Fruit fly (Drosophila melanogaster) whole organism: ENCODE data around the gene Mlp84B.

Source experiments
- CG8478 ChIP-seq: fragments of >200 bp; optimal IDR thresholded peaks from 2 replicates; lab custom pipeline; 2018; ENCODE audit warnings: inconsistent platforms
- Dll ChIP-seq: fragments of >200 bp; optimal IDR thresholded peaks from 2 replicates; lab custom pipeline; 2017
- EcR ChIP-seq, 2 experiments: fragments of >200 bp; optimal IDR thresholded peaks; 2 replicates each; lab custom pipeline; 2017; ENCODE audit warnings: missing biosample characterization in 2 of 2, missing genetic modification characterization in 2 of 2, missing genetic modification reagents in 2 of 2
- pan ChIP-seq: fragments of >200 bp; optimal IDR thresholded peaks from 2 replicates; lab custom pipeline; 2017
- psq ChIP-seq: fragments of >200 bp; optimal IDR thresholded peaks from 2 replicates; lab custom pipeline; 2017
- usp ChIP-seq: fragments of >200 bp; optimal IDR thresholded peaks from 2 replicates; lab custom pipeline; 2017; ENCODE audit warnings: missing biosample characterization, missing genetic modification characterization, mixed read lengths

Mlp84B gene

dm6 chr3R:7138058-7138457 is 20.5 kb upstream of the Mlp84B start:
- no peak for TF ChIP-seq Dll
- TF ChIP-seq EcR (GFP tag; optimal IDR thresholded peaks at IDR 0.05; lab: Kevin White, UChicago): no peak
- TF ChIP-seq usp (GFP tag; lab: Kevin White, UChicago): no peak
- TF ChIP-seq CG8478 (lab: Kevin White, UChicago): no peak
- TF ChIP-seq psq (lab: Kevin White, UChicago): no peak
- no peak for TF ChIP-seq pan (lab: Kevin White, UChicago)

- TF ChIP-seq CG8478 (lab: Kevin White, UChicago) (no peak), usp (GFP tag; lab: Kevin White, UChicago) (no peak), psq (lab: Kevin White, UChicago) (no peak), pan (lab: Kevin White, UChicago) (no peak), EcR (GFP tag; optimal IDR thresholded peaks at IDR 0.05; lab: Kevin White, UChicago) (no peak)
Measured at dm6 chr3R:7137207-7137606, 19.7 kb upstream of the Mlp84B start.

DNA sequence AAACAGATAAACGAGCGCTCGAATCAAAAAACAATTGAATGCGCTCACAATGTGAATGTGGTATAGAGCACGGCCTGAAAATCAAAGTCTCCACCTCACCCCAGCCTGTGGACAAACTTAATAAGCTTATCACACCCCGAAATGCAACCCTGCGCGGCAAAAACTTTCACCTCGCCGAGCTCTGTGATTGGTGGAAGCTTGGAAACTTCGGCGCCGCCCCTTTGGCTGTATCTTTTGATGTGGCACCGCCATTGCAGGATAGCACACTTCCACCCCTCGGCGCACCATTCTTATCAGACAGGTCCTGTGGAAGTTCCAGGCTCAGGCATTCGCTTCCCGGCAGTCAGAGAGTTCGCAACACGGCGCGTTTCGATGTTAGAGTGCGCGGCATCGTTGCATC is 18.3 kb upstream of the Mlp84B start, which contains the start of gene Fer1:
Gene Fer1, plus strand, starts transcription at position 326 of the 400 bp plus-strand sequence.
- no peak for TF ChIP-seq Dll
- no peak for TF ChIP-seq EcR (GFP tag; optimal IDR thresholded peaks at IDR 0.05; lab: Kevin White, UChicago)
- no peak for TF ChIP-seq CG8478 (lab: Kevin White, UChicago)
- TF ChIP-seq pan (lab: Kevin White, UChicago): no peak
- no peak for TF ChIP-seq usp (GFP tag; lab: Kevin White, UChicago)
- TF ChIP-seq psq (lab: Kevin White, UChicago): no peak

- no peak for TF ChIP-seq pan (lab: Kevin White, UChicago)
- TF ChIP-seq CG8478 (lab: Kevin White, UChicago): no peak
- no peak for TF ChIP-seq usp (GFP tag; lab: Kevin White, UChicago)
- TF ChIP-seq psq (lab: Kevin White, UChicago): no peak
- no peak for TF ChIP-seq Dll
- no peak for TF ChIP-seq EcR (GFP tag; optimal IDR thresholded peaks at IDR 0.05; lab: Kevin White, UChicago)
Measured at dm6 chr3R:7134715-7135505, 17.4 kb upstream of the Mlp84B start.

- no peak for TF ChIP-seq pan (lab: Kevin White, UChicago)
- TF ChIP-seq Dll: no peak
- no peak for TF ChIP-seq psq (lab: Kevin White, UChicago)
- TF ChIP-seq EcR (GFP tag; optimal IDR thresholded peaks at IDR 0.05; lab: Kevin White, UChicago): no peak
- TF ChIP-seq CG8478 (lab: Kevin White, UChicago): no peak
- no peak for TF ChIP-seq usp (GFP tag; lab: Kevin White, UChicago)
Measured at dm6 chr3R:7131260-7131659, 13.7 kb upstream of the Mlp84B start, which contains the start of gene CG31493. Gene CG31493 (plus strand): TSS chr3R:7131560.

DNA sequence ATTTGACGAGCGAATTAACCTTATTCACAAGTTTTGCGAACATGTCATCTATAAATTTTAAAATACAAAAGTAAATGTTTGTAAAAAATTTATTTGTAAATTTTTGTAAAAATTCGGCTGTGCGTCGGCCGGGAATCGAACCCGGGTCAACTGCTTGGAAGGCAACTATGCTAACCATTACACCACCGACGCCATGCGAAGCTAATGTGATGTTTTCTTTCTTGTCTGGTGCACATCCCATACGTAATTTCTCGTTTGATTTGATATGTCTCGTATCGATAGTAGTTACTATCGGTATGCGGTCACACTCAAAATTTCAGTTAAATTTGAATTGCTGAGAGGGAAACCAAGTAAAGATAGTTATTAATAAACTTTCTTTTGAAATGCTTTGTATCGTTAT is 13.3 kb upstream of the Mlp84B start:
- no peak for TF ChIP-seq pan (lab: Kevin White, UChicago)
- no peak for TF ChIP-seq psq (lab: Kevin White, UChicago)
- TF ChIP-seq usp (GFP tag; lab: Kevin White, UChicago): no peak
- no peak for TF ChIP-seq Dll
- no peak for TF ChIP-seq EcR (GFP tag; optimal IDR thresholded peaks at IDR 0.05; lab: Kevin White, UChicago)
- TF ChIP-seq CG8478 (lab: Kevin White, UChicago): no peak

dm6 chr3R:7129280-7130069 is 11.9 kb upstream of the Mlp84B start, which contains the start of gene CG31248:
Gene CG31248 (plus strand): TSS chr3R:7129320.
- TF ChIP-seq EcR (GFP tag; optimal IDR thresholded peaks at IDR 0.05; lab: Kevin White, UChicago) (no peak), CG8478 (lab: Kevin White, UChicago) (no peak), usp (GFP tag; lab: Kevin White, UChicago) (no peak), Dll (no peak), psq (lab: Kevin White, UChicago) (no peak), pan (lab: Kevin White, UChicago) (no peak)

dm6 chr3R:7127966-7128365 is 10.4 kb upstream of the Mlp84B start, which contains the start of gene CG10068:
Gene CG10068 (minus strand): TSS chr3R:7128027.
- TF ChIP-seq usp (GFP tag; lab: Kevin White, UChicago) (no peak), EcR (GFP tag; optimal IDR thresholded peaks at IDR 0.05; lab: Kevin White, UChicago) (no peak), Dll (no peak), pan (lab: Kevin White, UChicago) (no peak), psq (lab: Kevin White, UChicago) (no peak), CG8478 (lab: Kevin White, UChicago) (no peak)

DNA sequence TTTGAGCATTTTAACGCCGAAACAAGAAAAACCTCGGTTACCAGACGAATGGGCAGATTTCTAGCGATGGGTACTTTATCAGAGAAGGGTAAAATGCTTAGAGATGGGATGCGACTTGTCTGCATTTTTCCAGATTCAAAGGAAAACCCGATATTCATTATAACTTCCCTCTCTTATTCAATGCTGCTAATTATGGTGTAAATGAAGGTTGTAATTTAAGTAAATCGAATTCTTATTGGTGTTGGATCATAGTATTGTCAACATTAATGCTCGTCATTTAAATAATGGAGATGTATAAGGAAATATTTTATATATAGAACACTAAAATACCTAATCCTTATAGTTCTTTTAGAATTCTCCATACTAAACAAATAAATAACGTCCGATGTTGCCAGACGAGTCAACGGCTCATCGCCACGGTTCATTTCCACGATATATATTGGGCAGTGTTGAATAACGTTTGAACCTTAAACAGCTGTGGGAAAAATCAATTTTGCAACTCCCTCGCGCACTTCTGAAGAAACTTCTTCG is 6.6 kb upstream of the Mlp84B start, which contains the start of the genes Alh and CG10098:
Gene Alh, minus strand, starts transcription at position 77 of the 531 bp plus-strand sequence.
Gene CG10098, plus strand, starts transcription at position 440 of the 531 bp plus-strand sequence.
- TF ChIP-seq CG8478 (lab: Kevin White, UChicago) (no peak), Dll (no peak), usp (GFP tag; lab: Kevin White, UChicago) (no peak), psq (lab: Kevin White, UChicago) (no peak), EcR (GFP tag; optimal IDR thresholded peaks at IDR 0.05; lab: Kevin White, UChicago) (no peak), pan (lab: Kevin White, UChicago) (no peak)

DNA sequence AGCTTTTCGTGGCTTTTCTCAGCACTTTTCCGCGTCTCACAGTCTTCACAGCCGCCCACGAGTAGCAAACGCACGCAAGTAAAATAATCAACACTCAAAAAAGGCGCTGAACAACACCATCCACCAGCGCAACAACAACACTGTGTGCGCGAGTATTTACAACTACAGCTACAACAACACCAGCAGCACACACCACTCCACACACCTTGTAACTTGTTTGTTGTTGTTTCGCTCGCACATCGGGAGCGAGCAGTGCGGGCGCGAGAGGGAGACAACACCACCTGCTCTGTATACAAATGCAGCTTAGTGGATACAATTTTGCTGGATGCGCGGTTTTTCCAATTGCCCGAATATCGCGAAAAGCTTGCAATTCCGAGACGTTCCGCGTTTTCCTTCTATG is 6.2 kb upstream of the Mlp84B start:
- TF ChIP-seq CG8478 (lab: Kevin White, UChicago) (peak; percentile 85), usp (GFP tag; lab: Kevin White, UChicago) (no peak)

- TF ChIP-seq EcR (GFP tag; optimal IDR thresholded peaks at IDR 0.05; lab: Kevin White, UChicago) (no peak), Dll (no peak), usp (GFP tag; lab: Kevin White, UChicago) (no peak), pan (lab: Kevin White, UChicago) (no peak), psq (lab: Kevin White, UChicago) (no peak), CG8478 (lab: Kevin White, UChicago) (no peak)
Measured at dm6 chr3R:7123073-7123572, 5.6 kb upstream of the Mlp84B start.
